Fruit fly (Drosophila melanogaster) whole organism, embryonic: ENCODE measurements around the gene Nubp1.

Experiments
- Asciz ChIP-seq: fragments of 200-800 bp; sonication (Bioruptor generic); optimal IDR thresholded peaks from 2 replicates; lab custom pipeline; 2017; ENCODE audit warnings: missing biosample characterization, mild to moderate bottlenecking, missing genetic modification characterization, missing genetic modification reagents
- CG10267 ChIP-seq: fragments of 200-800 bp; sonication (Bioruptor generic); optimal IDR thresholded peaks from 2 replicates; lab custom pipeline; 2018; ENCODE audit warnings: missing biosample characterization, mild to moderate bottlenecking, missing genetic modification characterization, moderate library complexity
- CG10959 ChIP-seq: fragments of 200-800 bp; sonication (Bioruptor generic); IDR thresholded peaks from 2 replicates; pipeline ENCODE4 v1.3.6; 2022; ENCODE audit warnings: missing biosample characterization, missing genetic modification characterization
- CG11560 ChIP-seq: fragments of 200-800 bp; sonication (Bioruptor generic); IDR thresholded peaks from 3 replicates; pipeline ENCODE4 v1.3.6; 2022; ENCODE audit warnings: missing biosample characterization, missing genetic modification characterization
- CG12942 ChIP-seq: fragments of 200-800 bp; sonication (Bioruptor generic); optimal IDR thresholded peaks from 3 replicates; lab custom pipeline; 2016; ENCODE audit warnings: missing biosample characterization, missing genetic modification characterization
- CG13624 ChIP-seq: fragments of 200-800 bp; sonication (Bioruptor generic); optimal IDR thresholded peaks from 2 replicates; lab custom pipeline; 2016; ENCODE audit warnings: missing biosample characterization, missing genetic modification characterization
- CG13894 ChIP-seq: fragments of 200-800 bp; sonication (Bioruptor generic); optimal IDR thresholded peaks from 3 replicates; lab custom pipeline; 2018; ENCODE audit warnings: missing biosample characterization, mild to moderate bottlenecking, missing genetic modification characterization, moderate library complexity
- CG17328 ChIP-seq: fragments of 200-800 bp; sonication (Bioruptor generic); IDR thresholded peaks from 2 replicates; pipeline ENCODE4 v1.3.6; 2022; ENCODE audit warnings: missing biosample characterization, missing genetic modification characterization
- CG30020 ChIP-seq: fragments of 200-800 bp; optimal IDR thresholded peaks from 2 replicates; lab custom pipeline; 2019; ENCODE audit warnings: missing biosample characterization, mild to moderate bottlenecking, missing genetic modification characterization, moderate library complexity
- CG33213 ChIP-seq: fragments of 200-800 bp; sonication (Bioruptor generic); optimal IDR thresholded peaks from 3 replicates; lab custom pipeline; 2016; ENCODE audit warnings: missing biosample characterization, missing genetic modification characterization
- CG3847 ChIP-seq: fragments of 200-800 bp; sonication (Bioruptor generic); IDR thresholded peaks from 2 replicates; pipeline ENCODE4 v1.3.6; 2022; ENCODE audit warnings: missing biosample characterization, missing genetic modification characterization
- CG4707 ChIP-seq: fragments of 200-800 bp; sonication (Bioruptor generic); optimal IDR thresholded peaks from 2 replicates; lab custom pipeline; 2018; ENCODE audit warnings: missing biosample characterization, mild to moderate bottlenecking, missing genetic modification characterization, moderate library complexity
- CG4820 ChIP-seq: fragments of 200-800 bp; sonication (Bioruptor generic); optimal IDR thresholded peaks from 3 replicates; lab custom pipeline; 2016; ENCODE audit warnings: missing biosample characterization, missing genetic modification characterization
- CG6272 ChIP-seq: fragments of 200-800 bp; sonication (Bioruptor generic); IDR thresholded peaks from 2 replicates; pipeline ENCODE4 v1.3.6; 2022; ENCODE audit warnings: missing biosample characterization, missing genetic modification characterization
- CG6813 ChIP-seq: fragments of 200-800 bp; sonication (Bioruptor generic); optimal IDR thresholded peaks from 2 replicates; lab custom pipeline; 2017; ENCODE audit warnings: missing biosample characterization, missing genetic modification characterization, mild to moderate bottlenecking, moderate library complexity, missing genetic modification reagents
- CG7839 ChIP-seq: fragments of 200-800 bp; sonication (Bioruptor generic); optimal IDR thresholded peaks from 3 replicates; lab custom pipeline; 2018; ENCODE audit warnings: missing biosample characterization, mild to moderate bottlenecking, missing genetic modification characterization, moderate library complexity
- CG9727 ChIP-seq: fragments of 200-800 bp; sonication (Bioruptor generic); optimal IDR thresholded peaks from 3 replicates; lab custom pipeline; 2017; ENCODE audit warnings: missing biosample characterization, mild to moderate bottlenecking, missing genetic modification characterization
- CG9817 ChIP-seq: fragments of 200-800 bp; sonication (Bioruptor generic); optimal IDR thresholded peaks from 2 replicates; lab custom pipeline; 2018; ENCODE audit warnings: missing biosample characterization, mild to moderate bottlenecking, missing genetic modification characterization, moderate library complexity
- Dbx ChIP-seq: fragments of 200-800 bp; sonication (Bioruptor generic); IDR thresholded peaks from 3 replicates; pipeline ENCODE4 v1.3.6; 2022; ENCODE audit warnings: missing biosample characterization, missing genetic modification characterization
- ERR ChIP-seq: fragments of 200-800 bp; sonication (Bioruptor generic); optimal IDR thresholded peaks from 2 replicates; lab custom pipeline; 2016; ENCODE audit warnings: missing biosample characterization, missing genetic modification characterization
- Ets97D ChIP-seq: fragments of 200-800 bp; sonication (Bioruptor generic); optimal IDR thresholded peaks from 3 replicates; lab custom pipeline; 2016; ENCODE audit warnings: missing biosample characterization, missing genetic modification characterization
- Gsc ChIP-seq: fragments of 200-800 bp; sonication (Bioruptor generic); IDR thresholded peaks from 2 replicates; pipeline ENCODE4 v1.3.6; 2022; ENCODE audit warnings: missing biosample characterization, missing genetic modification characterization
- Hmx ChIP-seq: fragments of 200-800 bp; sonication (Bioruptor generic); optimal IDR thresholded peaks from 2 replicates; lab custom pipeline; 2016; ENCODE audit warnings: missing biosample characterization, missing genetic modification characterization
- Mrtf ChIP-seq: fragments of 200-800 bp; sonication (Bioruptor generic); IDR thresholded peaks from 3 replicates; pipeline ENCODE4 v1.3.6; 2022; ENCODE audit warnings: missing biosample characterization, missing genetic modification characterization
- NC2α ChIP-seq: fragments of 200-800 bp; sonication (Bioruptor generic); optimal IDR thresholded peaks from 2 replicates; lab custom pipeline; 2016; ENCODE audit warnings: missing biosample characterization, missing genetic modification characterization
- NC2β ChIP-seq: fragments of 200-800 bp; sonication (Bioruptor generic); optimal IDR thresholded peaks from 2 replicates; lab custom pipeline; 2016; ENCODE audit warnings: missing biosample characterization, missing genetic modification characterization
- NfI ChIP-seq: fragments of 200-800 bp; sonication (Bioruptor generic); optimal IDR thresholded peaks from 3 replicates; lab custom pipeline; 2018; ENCODE audit warnings: missing biosample characterization, mild to moderate bottlenecking, missing genetic modification characterization, moderate library complexity
- Pdp1 ChIP-seq, 2 experiments: fragments of 200-800 bp; sonication (Bioruptor generic); optimal IDR thresholded peaks; 3 replicates each; lab custom pipeline; 2016; ENCODE audit warnings: missing biosample characterization in 2 of 2, missing genetic modification characterization in 2 of 2, mild to moderate bottlenecking in 1 of 2, moderate library complexity in 1 of 2
- Ptx1 ChIP-seq: fragments of 200-800 bp; sonication (Bioruptor generic); IDR thresholded peaks from 2 replicates; pipeline ENCODE4 v1.3.6; 2022; ENCODE audit warnings: missing biosample characterization, missing genetic modification characterization
- Scr ChIP-seq: fragments of 200-800 bp; sonication (Bioruptor generic); IDR thresholded peaks from 2 replicates; pipeline ENCODE4 v1.3.6; 2022; ENCODE audit warnings: missing biosample characterization, missing genetic modification characterization; ENCODE audit not compliant: partially characterized antibody
- Ssrp ChIP-seq: fragments of 200-800 bp; sonication (Bioruptor generic); optimal IDR thresholded peaks from 2 replicates; lab custom pipeline; 2018; ENCODE audit warnings: missing biosample characterization, mild to moderate bottlenecking, missing genetic modification characterization, moderate library complexity
- Trl ChIP-seq, 3 experiments: fragments of >200 bp in 2 of 3; fragments of 200-800 bp in 1 of 3; sonication (Bioruptor generic) in 1 of 3; optimal IDR thresholded peaks; 2 replicates in 1 of 3; 3 replicates in 2 of 3; lab custom pipeline; 2016 to 2017; ENCODE audit warnings: missing biosample characterization in 1 of 3, missing genetic modification characterization in 1 of 3
- ara ChIP-seq: fragments of 200-800 bp; sonication (Bioruptor generic); IDR thresholded peaks from 2 replicates; pipeline ENCODE4 v1.3.6; 2022; ENCODE audit warnings: missing biosample characterization, missing genetic modification characterization
- danr ChIP-seq: fragments of 200-800 bp; sonication (Bioruptor generic); IDR thresholded peaks from 2 replicates; pipeline ENCODE4 v1.3.6; 2022; ENCODE audit warnings: missing biosample characterization, missing genetic modification characterization
- ems ChIP-seq: fragments of 200-800 bp; sonication (Bioruptor generic); optimal IDR thresholded peaks from 3 replicates; lab custom pipeline; 2016; ENCODE audit warnings: missing biosample characterization, missing genetic modification characterization
- eyg ChIP-seq: fragments of 200-800 bp; sonication (Bioruptor generic); optimal IDR thresholded peaks from 3 replicates; lab custom pipeline; 2016; ENCODE audit warnings: missing biosample characterization, missing genetic modification characterization
- gce ChIP-seq: fragments of 200-800 bp; sonication (Bioruptor generic); IDR thresholded peaks from 3 replicates; pipeline ENCODE4 v1.3.6; 2022; ENCODE audit warnings: missing biosample characterization, missing genetic modification characterization
- gcm ChIP-seq: fragments of 200-800 bp; sonication (Bioruptor generic); optimal IDR thresholded peaks from 2 replicates; lab custom pipeline; 2019; ENCODE audit warnings: missing biosample characterization, mild to moderate bottlenecking, missing genetic modification characterization, moderate library complexity
- gcm2 ChIP-seq: fragments of 200-800 bp; sonication (Bioruptor generic); optimal IDR thresholded peaks from 2 replicates; lab custom pipeline; 2016; ENCODE audit warnings: missing biosample characterization, missing genetic modification characterization
- h ChIP-seq: fragments of >200 bp; optimal IDR thresholded peaks from 2 replicates; lab custom pipeline; 2017
- hbn ChIP-seq: fragments of 200-800 bp; sonication (Bioruptor generic); IDR thresholded peaks from 2 replicates; pipeline ENCODE4 v1.3.6; 2022; ENCODE audit warnings: missing biosample characterization, missing genetic modification characterization; ENCODE audit not compliant: partially characterized antibody
- jing ChIP-seq: fragments of 200-800 bp; sonication (Bioruptor generic); optimal IDR thresholded peaks from 2 replicates; lab custom pipeline; 2018; ENCODE audit warnings: missing biosample characterization, mild to moderate bottlenecking, missing genetic modification characterization
- ranshi ChIP-seq: fragments of 200-800 bp; sonication (Bioruptor generic); IDR thresholded peaks from 2 replicates; pipeline ENCODE4 v1.3.6; 2022; ENCODE audit warnings: missing biosample characterization, missing genetic modification characterization
- row ChIP-seq: fragments of 200-800 bp; sonication (Bioruptor generic); IDR thresholded peaks from 3 replicates; pipeline ENCODE4 v1.3.6; 2022; ENCODE audit warnings: missing biosample characterization, missing genetic modification characterization
- schlank ChIP-seq: fragments of 200-800 bp; sonication (Bioruptor generic); optimal IDR thresholded peaks from 2 replicates; lab custom pipeline; 2018; ENCODE audit warnings: missing biosample characterization, mild to moderate bottlenecking, missing genetic modification characterization
- sqz ChIP-seq: fragments of 200-800 bp; sonication (Bioruptor generic); optimal IDR thresholded peaks from 3 replicates; lab custom pipeline; 2018; ENCODE audit warnings: missing biosample characterization, mild to moderate bottlenecking, missing genetic modification characterization
- stwl ChIP-seq: fragments of 200-800 bp; sonication (Bioruptor generic); optimal IDR thresholded peaks from 3 replicates; lab custom pipeline; 2018; ENCODE audit warnings: missing biosample characterization, mild to moderate bottlenecking, missing genetic modification characterization, moderate library complexity
- twi ChIP-seq: fragments of 200-800 bp; optimal IDR thresholded peaks from 2 replicates; lab custom pipeline; 2019; ENCODE audit warnings: missing biosample characterization, mild to moderate bottlenecking, missing genetic modification characterization, moderate library complexity

Gene Nubp1

dm6 chr2L:16720707-16721700 lies 11.3 kb upstream of the Nubp1 start (continued):
- peak; percentile 28 to 33 for TF ChIP-seq Trl (optimal IDR thresholded peaks at IDR 0.05; lab: Kevin White, UChicago)
- peak; percentile 76 for TF ChIP-seq Trl (GFP tag; optimal IDR thresholded peaks at IDR 0.05; lab: Kevin White, UChicago)
- TF ChIP-seq ERR = peak; percentile 34
- TF ChIP-seq eyg (GFP tag; lab: Kevin White, UChicago) = peak; percentile 16
- peak; percentile 84 for TF ChIP-seq CG4707 (GFP tag; lab: Kevin White, UChicago)
- peak; percentile 93 for TF ChIP-seq CG10959 (GFP tag; lab: Robert Waterston, UW)
- TF ChIP-seq sqz (GFP tag; lab: Kevin White, UChicago) = peak; percentile 68
- TF ChIP-seq CG7839 = peak; percentile 94
- peak; percentile 93 for TF ChIP-seq row (GFP tag; lab: Robert Waterston, UW)
- TF ChIP-seq Hmx (GFP tag; lab: Kevin White, UChicago) = peak; percentile 74
- peak; percentile 78 for TF ChIP-seq ems (GFP tag; lab: Kevin White, UChicago)
- peak; percentile 91 for TF ChIP-seq CG3847
- peak; percentile 22 for TF ChIP-seq stwl (tag; lab: Kevin White, UChicago)
- peak; percentile 76; the same call in 2 of the 3 replicates for TF ChIP-seq CG11560 (tag; lab: Robert Waterston, UW)
- peak; percentile 69 for TF ChIP-seq schlank (tag; lab: Kevin White, UChicago)
- peak; percentile 60 for TF ChIP-seq Ets97D (GFP tag; lab: Kevin White, UChicago)
- peak; percentile 92 for TF ChIP-seq gce (GFP tag; lab: Robert Waterston, UW)
- peak; percentile 60 for TF ChIP-seq CG30020 (tag; lab: Kevin White, UChicago)
- peak; percentile 70 for TF ChIP-seq CG13624 (GFP tag; lab: Kevin White, UChicago)
- no peak for TF ChIP-seq h (lab: Kevin White, UChicago)
- TF ChIP-seq Gsc (GFP tag; lab: Robert Waterston, UW) = no peak; the same call in none of the 2 replicates
- peak; percentile 94 for TF ChIP-seq Dbx
- TF ChIP-seq CG9817 = peak; percentile 87
- TF ChIP-seq jing = peak; percentile 85
- peak; percentile 92 for TF ChIP-seq CG6272 (GFP tag; lab: Robert Waterston, UW)
- no peak for TF ChIP-seq Scr (GFP tag; lab: Robert Waterston, UW)
- TF ChIP-seq hbn = no peak
- TF ChIP-seq Asciz = peak; percentile 95
- peak; percentile 74 for TF ChIP-seq NC2α (GFP tag; lab: Kevin White, UChicago)
- TF ChIP-seq CG12942 (GFP tag; lab: Kevin White, UChicago) = peak; percentile 81
- TF ChIP-seq Mrtf = peak; percentile 83; the same call in 1 of the 3 replicates
- TF ChIP-seq ranshi = peak; percentile 92
- TF ChIP-seq danr (GFP tag; lab: Robert Waterston, UW) = peak; percentile 81
- TF ChIP-seq CG10267 = peak; percentile 85
- peak; percentile 61 for TF ChIP-seq NC2β (GFP tag; lab: Kevin White, UChicago)
- TF ChIP-seq Ptx1 (GFP tag; lab: Robert Waterston, UW) = peak; percentile 97
- peak; percentile 81 for TF ChIP-seq NfI (GFP tag; lab: Kevin White, UChicago)
- peak; percentile 79 to 87 for TF ChIP-seq Pdp1 (GFP tag; optimal IDR thresholded peaks at IDR 0.05; lab: Kevin White, UChicago)
- TF ChIP-seq CG6813 (GFP tag; lab: Kevin White, UChicago) = peak; percentile 83
- TF ChIP-seq gcm (GFP tag; lab: Kevin White, UChicago) = peak; percentile 86
- TF ChIP-seq gcm2 (GFP tag; lab: Kevin White, UChicago) = peak; percentile 71
- TF ChIP-seq CG17328 = peak; percentile 96
- TF ChIP-seq twi = peak; percentile 79
- peak; percentile 94 for TF ChIP-seq Ssrp (tag; lab: Kevin White, UChicago)
- peak; percentile 93 for TF ChIP-seq CG4820
- TF ChIP-seq ara (GFP tag; lab: Robert Waterston, UW) = peak; percentile 96
- peak; percentile 60 for TF ChIP-seq CG33213 (GFP tag; lab: Kevin White, UChicago)
- TF ChIP-seq CG13894 = peak; percentile 57
- TF ChIP-seq CG9727 = peak; percentile 97
